Fruit fly (Drosophila melanogaster) whole organism, wandering third instar larva: Measurements from ENCODE around the gene Rhau.
A peak's percentile ranks its signal among the peaks of the same experiment; 100 is the strongest.

Experiments used
- Abd-B ChIP-seq: fragments of >200 bp; optimal IDR thresholded peaks from 2 replicates; lab custom pipeline; 2017; ENCODE audit warnings: missing biosample characterization, missing genetic modification characterization
- CG32264 ChIP-seq: fragments of 200-800 bp; sonication (Bioruptor generic); optimal IDR thresholded peaks from 2 replicates; lab custom pipeline; 2016; ENCODE audit warnings: missing biosample characterization, missing genetic modification characterization
- CG9705 ChIP-seq: fragments of 200-800 bp; sonication (Bioruptor generic); optimal IDR thresholded peaks from 2 replicates; lab custom pipeline; 2018; ENCODE audit warnings: missing biosample characterization, mild to moderate bottlenecking, missing genetic modification characterization
- CrebA ChIP-seq: fragments of 200-800 bp; sonication (Bioruptor generic); optimal IDR thresholded peaks from 2 replicates; lab custom pipeline; 2016; ENCODE audit warnings: missing biosample characterization, mild to moderate bottlenecking, missing genetic modification characterization, borderline replicate concordance
- Dfd ChIP-seq: fragments of >200 bp; optimal IDR thresholded peaks from 2 replicates; lab custom pipeline; 2017; ENCODE audit warnings: missing biosample characterization, missing genetic modification characterization
- Dif ChIP-seq: fragments of 200-275, 200-300 bp; sonication (Bioruptor generic); optimal IDR thresholded peaks from 2 replicates; lab custom pipeline; 2018; ENCODE audit warnings: missing biosample characterization, missing genetic modification characterization; ENCODE audit not compliant: partially characterized antibody
- HLH106 ChIP-seq: fragments of 200-800 bp; optimal IDR thresholded peaks from 3 replicates; lab custom pipeline; 2019; ENCODE audit warnings: missing biosample characterization, mild to moderate bottlenecking, missing genetic modification characterization, moderate library complexity
- Hnf4 ChIP-seq: fragments of 200-800 bp; sonication (Bioruptor generic); optimal IDR thresholded peaks from 2 replicates; lab custom pipeline; 2016; ENCODE audit warnings: missing biosample characterization, mild to moderate bottlenecking, missing genetic modification characterization
- Hr78 ChIP-seq: fragments of >200 bp; optimal IDR thresholded peaks from 2 replicates; lab custom pipeline; 2017; ENCODE audit warnings: missing biosample characterization, missing genetic modification characterization
- Hr83 ChIP-seq: fragments of 200-300 bp; sonication (Bioruptor generic); optimal IDR thresholded peaks from 2 replicates; lab custom pipeline; 2016; ENCODE audit warnings: missing biosample characterization, mild to moderate bottlenecking, missing genetic modification characterization, moderate library complexity; ENCODE audit not compliant: poor library complexity, severe bottlenecking
- Jra ChIP-seq: sonication (Bioruptor generic); optimal IDR thresholded peaks from 2 replicates; lab custom pipeline; 2016; ENCODE audit warnings: missing biosample characterization, missing genetic modification characterization
- Myc ChIP-seq: fragments of >200 bp; optimal IDR thresholded peaks from 2 replicates; lab custom pipeline; 2017
- N ChIP-seq: fragments of >200 bp; optimal IDR thresholded peaks from 2 replicates; lab custom pipeline; 2018; ENCODE audit warnings: missing biosample characterization, missing external identifiers, missing genetic modification characterization
- OdsH ChIP-seq: fragments of 200-800 bp; sonication (Bioruptor generic); optimal IDR thresholded peaks from 2 replicates; lab custom pipeline; 2016; ENCODE audit warnings: missing biosample characterization, mild to moderate bottlenecking, missing genetic modification characterization
- Rel ChIP-seq, 2 experiments: fragments of 200-800 bp; sonication (Bioruptor generic) in 1 of 2; optimal IDR thresholded peaks; 2 replicates in 1 of 2; 3 replicates in 1 of 2; lab custom pipeline; 2016 to 2019; ENCODE audit warnings: mild to moderate bottlenecking in 2 of 2, missing biosample characterization in 2 of 2, missing genetic modification characterization in 2 of 2, moderate library complexity in 1 of 2
- Sp1 ChIP-seq: fragments of 200-800 bp; sonication (Bioruptor generic); optimal IDR thresholded peaks from 3 replicates; lab custom pipeline; 2019; ENCODE audit warnings: missing biosample characterization, mild to moderate bottlenecking, missing genetic modification characterization, moderate library complexity
- Vsx2 ChIP-seq: fragments of 200-300, 225-300 bp; sonication (Bioruptor generic); optimal IDR thresholded peaks from 2 replicates; lab custom pipeline; 2018; ENCODE audit warnings: missing biosample characterization, missing genetic modification characterization; ENCODE audit not compliant: partially characterized antibody
- br ChIP-seq: fragments of 200-800 bp; sonication (Bioruptor generic); optimal IDR thresholded peaks from 2 replicates; lab custom pipeline; 2016; ENCODE audit warnings: missing biosample characterization, missing genetic modification characterization
- brk ChIP-seq: fragments of 200-800 bp; sonication (Bioruptor generic); optimal IDR thresholded peaks from 2 replicates; lab custom pipeline; 2016; ENCODE audit warnings: missing biosample characterization, mild to moderate bottlenecking, missing genetic modification characterization
- dl ChIP-seq, 2 experiments: fragments of 175-275, 200-275 bp in 1 of 2; fragments of 200-275 bp in 1 of 2; sonication (Bioruptor generic); optimal IDR thresholded peaks; lab custom pipeline; 2018; ENCODE audit warnings: mild to moderate bottlenecking in 2 of 2, missing biosample characterization in 2 of 2, missing genetic modification characterization in 2 of 2, moderate library complexity in 2 of 2; ENCODE audit not compliant: partially characterized antibody in 2 of 2, insufficient read depth in 1 of 2
- dmrt93B ChIP-seq: fragments of 200-800 bp; sonication (Bioruptor generic); optimal IDR thresholded peaks from 2 replicates; lab custom pipeline; 2018; ENCODE audit warnings: missing biosample characterization, mild to moderate bottlenecking, missing genetic modification characterization
- dsf ChIP-seq: sonication (Bioruptor generic); optimal IDR thresholded peaks from 2 replicates; lab custom pipeline; 2016; ENCODE audit warnings: missing biosample characterization, missing genetic modification characterization, borderline replicate concordance
- ey ChIP-seq: fragments of 200-800 bp; sonication (Bioruptor generic); optimal IDR thresholded peaks from 2 replicates; lab custom pipeline; 2016; ENCODE audit warnings: missing biosample characterization, missing genetic modification characterization
- foxo ChIP-seq, 2 experiments: fragments of 200-800 bp; sonication (Bioruptor generic); optimal IDR thresholded peaks; 2 replicates in 1 of 2; 3 replicates in 1 of 2; lab custom pipeline; 2016 to 2017; ENCODE audit warnings: missing biosample characterization in 2 of 2, missing genetic modification characterization in 2 of 2
- fru ChIP-seq: fragments of 200-800 bp; sonication (Bioruptor generic); optimal IDR thresholded peaks from 3 replicates; lab custom pipeline; 2016; ENCODE audit warnings: missing biosample characterization, mild to moderate bottlenecking, missing genetic modification characterization
- h ChIP-seq: fragments of 200-800 bp; sonication (Bioruptor generic); optimal IDR thresholded peaks from 3 replicates; lab custom pipeline; 2016; ENCODE audit warnings: missing biosample characterization, mild to moderate bottlenecking, missing genetic modification characterization
- jim ChIP-seq: fragments of 175-275, 200-325 bp; sonication (Bioruptor generic); optimal IDR thresholded peaks from 2 replicates; lab custom pipeline; 2016; ENCODE audit warnings: missing biosample characterization, mild to moderate bottlenecking, missing genetic modification characterization
- pan ChIP-seq: fragments of >200 bp; optimal IDR thresholded peaks from 2 replicates; lab custom pipeline; 2017
- psq ChIP-seq: fragments of 200-800 bp; sonication (Bioruptor generic); optimal IDR thresholded peaks from 3 replicates; lab custom pipeline; 2017; ENCODE audit warnings: missing biosample characterization, mild to moderate bottlenecking, missing genetic modification characterization, moderate library complexity
- rgr ChIP-seq: fragments of 200-800 bp; sonication (Bioruptor generic); optimal IDR thresholded peaks from 3 replicates; lab custom pipeline; 2016; ENCODE audit warnings: missing biosample characterization, mild to moderate bottlenecking, missing genetic modification characterization
- sage ChIP-seq: fragments of 200-800 bp; sonication (Bioruptor generic); optimal IDR thresholded peaks from 2 replicates; lab custom pipeline; 2016; ENCODE audit warnings: missing biosample characterization, mild to moderate bottlenecking, missing genetic modification characterization
- sv ChIP-seq: fragments of 200-800 bp; sonication (Bioruptor generic); optimal IDR thresholded peaks from 3 replicates; lab custom pipeline; 2016; ENCODE audit warnings: missing biosample characterization, missing genetic modification characterization
- tai ChIP-seq: sonication (Bioruptor generic); optimal IDR thresholded peaks from 2 replicates; lab custom pipeline; 2016; ENCODE audit warnings: missing biosample characterization, missing genetic modification characterization
- woc ChIP-seq: sonication (Bioruptor generic); optimal IDR thresholded peaks from 2 replicates; lab custom pipeline; 2016; ENCODE audit warnings: missing biosample characterization, mild to moderate bottlenecking, missing genetic modification characterization

Gene Rhau

DNA sequence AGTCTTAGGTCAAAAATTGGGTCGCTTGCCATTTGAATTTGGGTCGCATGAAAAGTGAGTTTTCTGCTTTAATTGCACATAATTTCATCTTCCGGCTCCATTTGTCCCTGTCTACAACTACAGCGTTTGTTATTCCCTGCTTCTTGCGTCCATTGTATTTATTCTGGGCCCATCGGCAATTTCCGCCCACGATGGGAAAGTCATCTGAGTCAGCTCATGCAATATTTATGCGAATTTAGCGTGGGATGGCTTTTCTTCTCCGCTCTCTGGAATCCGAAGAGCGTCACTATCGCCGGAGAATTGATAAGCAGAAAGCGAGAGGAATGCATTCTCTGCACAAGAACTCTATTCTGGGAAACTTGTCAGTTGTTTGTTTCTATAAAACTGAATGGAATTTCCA lies 34.7 kb upstream of the Rhau start:
- TF ChIP-seq br (GFP tag; lab: Kevin White, UChicago) = no peak
- TF ChIP-seq jim (GFP tag; lab: Kevin White, UChicago) = no peak
- TF ChIP-seq tai = no peak
- TF ChIP-seq Hnf4 = no peak
- TF ChIP-seq Hr83 (GFP tag; lab: Kevin White, UChicago) = no peak
- no peak for TF ChIP-seq h (GFP tag; lab: Kevin White, UChicago)
- no peak for TF ChIP-seq Hr78 (GFP tag; lab: Kevin White, UChicago)
- TF ChIP-seq Abd-B (GFP tag; lab: Kevin White, UChicago) = no peak
- no peak for TF ChIP-seq CG9705
- no peak for TF ChIP-seq fru (GFP tag; lab: Kevin White, UChicago)
- TF ChIP-seq HLH106 = no peak
- no peak for TF ChIP-seq Vsx2 (GFP tag; lab: Kevin White, UChicago)

DNA sequence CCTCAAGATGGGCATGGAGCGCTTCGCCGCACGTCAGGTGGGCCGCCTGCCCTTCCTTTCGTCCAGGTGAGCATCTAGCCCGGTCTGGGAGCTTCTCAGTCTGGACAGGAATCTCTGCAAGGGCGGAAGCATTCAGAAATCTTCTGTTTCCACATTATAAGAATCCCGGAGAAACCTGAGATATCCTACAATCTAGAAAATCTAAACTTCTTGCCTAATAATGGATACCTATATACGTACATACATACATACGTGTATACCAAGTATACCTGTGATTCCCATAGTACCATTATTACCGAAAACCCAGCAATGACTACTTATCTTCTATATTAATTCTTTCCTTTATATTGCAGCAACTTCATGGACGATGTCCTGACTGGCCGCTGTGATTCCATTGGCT lies 30.3 kb upstream of the Rhau start:
- no peak for TF ChIP-seq psq (GFP tag; lab: Kevin White, UChicago)
- TF ChIP-seq Hr83 (GFP tag; lab: Kevin White, UChicago) = no peak
- no peak for TF ChIP-seq Dif (GFP tag; lab: Kevin White, UChicago)
- no peak for TF ChIP-seq Dfd (GFP tag; lab: Kevin White, UChicago)
- TF ChIP-seq pan (lab: Kevin White, UChicago) = no peak
- TF ChIP-seq tai = no peak
- TF ChIP-seq dl (GFP tag; optimal IDR thresholded peaks at IDR 0.05; lab: Kevin White, UChicago; ENCODE audit: insufficient read depth in 1 of 2, partially characterized antibody in 2 of 2) = no peak
- TF ChIP-seq N (GFP tag; lab: Kevin White, UChicago) = no peak
- TF ChIP-seq Rel (GFP tag; optimal IDR thresholded peaks at IDR 0.05; lab: Kevin White, UChicago) = no peak
- no peak for TF ChIP-seq Rel (tag; optimal IDR thresholded peaks at IDR 0.05; lab: Kevin White, UChicago)
- TF ChIP-seq Hr78 (GFP tag; lab: Kevin White, UChicago) = no peak
- TF ChIP-seq CrebA = no peak
- TF ChIP-seq fru (GFP tag; lab: Kevin White, UChicago) = no peak

DNA sequence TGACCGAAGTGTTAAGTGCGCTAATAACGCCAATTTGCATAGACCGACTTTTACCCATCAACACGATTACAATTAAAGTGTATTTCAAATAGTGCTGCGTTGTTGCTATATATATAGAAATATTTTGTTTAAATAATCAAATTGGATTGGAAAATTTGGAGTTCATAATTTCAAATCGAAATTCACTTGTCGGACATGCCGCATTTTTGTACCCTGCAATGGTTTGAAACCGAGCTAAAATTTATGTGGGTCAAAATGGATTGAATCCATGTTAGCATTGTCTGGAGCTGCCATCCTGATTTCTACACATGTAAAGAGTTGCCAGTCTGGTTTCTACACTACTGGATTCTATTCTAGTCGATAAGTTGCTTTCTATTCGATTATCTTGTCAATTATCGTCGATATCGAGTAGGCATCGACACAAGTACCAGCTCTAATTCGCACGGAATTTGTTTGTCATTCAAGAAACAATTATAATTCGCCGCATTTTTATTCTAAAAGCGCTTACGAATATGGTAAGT lies 29.5 kb upstream of the Rhau start, which contains the start of gene Pomp:
Gene Pomp (plus strand): TSS at position 386 of the 521 bp plus-strand sequence.
- TF ChIP-seq Abd-B (GFP tag; lab: Kevin White, UChicago) (no peak), Hnf4 (peak; percentile 77), Jra (GFP tag; lab: Kevin White, UChicago) (peak; percentile 38), Hr78 (GFP tag; lab: Kevin White, UChicago) (no peak), OdsH (peak; percentile 74), CG32264 (GFP tag; lab: Kevin White, UChicago) (no peak), jim (GFP tag; lab: Kevin White, UChicago) (no peak), N (GFP tag; lab: Kevin White, UChicago) (no peak), HLH106 (peak; percentile 71), ey (peak; percentile 44), pan (lab: Kevin White, UChicago) (no peak), CrebA (no peak), Sp1 (peak; percentile 53), sv (GFP tag; lab: Kevin White, UChicago) (peak; percentile 81), foxo (GFP tag; optimal IDR thresholded peaks at IDR 0.05; lab: Kevin White, UChicago) (peak in 1 of 2 experiments; percentile 82), CG9705 (no peak), rgr (GFP tag; lab: Kevin White, UChicago) (peak; percentile 76), br (GFP tag; lab: Kevin White, UChicago) (peak; percentile 61), fru (GFP tag; lab: Kevin White, UChicago) (peak; percentile 54), dsf (GFP tag; lab: Kevin White, UChicago) (peak; percentile 48), h (GFP tag; lab: Kevin White, UChicago) (peak; percentile 84), brk (peak; percentile 80), Rel (GFP tag; optimal IDR thresholded peaks at IDR 0.05; lab: Kevin White, UChicago) (no peak), Rel (tag; optimal IDR thresholded peaks at IDR 0.05; lab: Kevin White, UChicago) (peak; percentile 27), sage (peak; percentile 76), woc (GFP tag; lab: Kevin White, UChicago) (peak; percentile 60), psq (GFP tag; lab: Kevin White, UChicago) (peak; percentile 65), Myc (peak; percentile 78), dmrt93B (GFP tag; lab: Kevin White, UChicago) (peak; percentile 38)
